Worm (Caenorhabditis elegans) whole organism, midembryonic: ENCODE measurements around the gene ttll-11.

ENCODE experiments used
- med-1 ChIP-seq: sonication (generic microtip); optimal IDR thresholded peaks from 2 replicates; lab custom pipeline; 2017; ENCODE audit warnings: missing genetic modification characterization, mild to moderate bottlenecking, missing compliant biosample characterization, antibody characterized with exemption, missing genetic modification reagents; ENCODE audit not compliant: insufficient read depth
- ref-1 ChIP-seq: fragments of 200-800 bp; sonication (Bioruptor generic); conservative IDR thresholded peaks from 2 replicates; pipeline ENCODE4 v1.3.6; 2022; ENCODE audit warnings: missing genetic modification reagents, missing genetic modification characterization, missing compliant biosample characterization
- tab-1 ChIP-seq: fragments of 200-800 bp; sonication (Bioruptor generic); IDR thresholded peaks from 2 replicates; pipeline ENCODE4 v1.3.6; 2022; ENCODE audit warnings: missing genetic modification characterization, missing compliant biosample characterization

DNA sequence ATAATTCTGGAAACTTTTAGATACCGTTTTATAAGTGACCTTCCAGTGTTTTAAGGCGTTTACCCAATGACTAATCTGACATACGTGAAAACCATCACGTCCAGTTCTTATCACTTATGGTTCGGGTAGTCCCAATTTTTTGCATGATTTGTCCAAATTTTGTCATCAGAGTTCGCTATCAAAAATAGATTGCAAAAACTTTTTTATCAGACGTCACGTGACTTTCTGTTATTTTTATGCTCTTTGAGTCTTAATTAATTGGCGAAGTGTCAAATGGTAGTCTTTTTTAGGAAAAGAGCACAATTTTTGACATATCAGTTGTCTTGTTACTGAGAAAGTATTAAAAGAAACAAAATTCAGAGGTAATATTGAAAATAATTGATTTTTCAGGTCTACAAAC is 32.1 kb downstream of the ttll-11 start:
- no peak for TF ChIP-seq ref-1 (GFP tag; lab: Robert Waterston, UW)
- no peak for TF ChIP-seq med-1 (GFP tag; lab: Kevin White, UChicago)
- no peak for TF ChIP-seq tab-1 (GFP tag; lab: Robert Waterston, UW)
